Fruit fly (Drosophila melanogaster) whole organism, pupa: ENCODE results near the gene Nup107.

Experiments
- CG13204 ChIP-seq: fragments of 200-800 bp; sonication (Bioruptor generic); optimal IDR thresholded peaks from 2 replicates; lab custom pipeline; 2018; ENCODE audit warnings: missing biosample characterization, mild to moderate bottlenecking, missing genetic modification characterization, moderate library complexity
- CG8301 ChIP-seq: fragments of 200-800 bp; sonication (Bioruptor generic); optimal IDR thresholded peaks from 2 replicates; lab custom pipeline; 2018; ENCODE audit warnings: missing biosample characterization, mild to moderate bottlenecking, missing genetic modification characterization

DNA sequence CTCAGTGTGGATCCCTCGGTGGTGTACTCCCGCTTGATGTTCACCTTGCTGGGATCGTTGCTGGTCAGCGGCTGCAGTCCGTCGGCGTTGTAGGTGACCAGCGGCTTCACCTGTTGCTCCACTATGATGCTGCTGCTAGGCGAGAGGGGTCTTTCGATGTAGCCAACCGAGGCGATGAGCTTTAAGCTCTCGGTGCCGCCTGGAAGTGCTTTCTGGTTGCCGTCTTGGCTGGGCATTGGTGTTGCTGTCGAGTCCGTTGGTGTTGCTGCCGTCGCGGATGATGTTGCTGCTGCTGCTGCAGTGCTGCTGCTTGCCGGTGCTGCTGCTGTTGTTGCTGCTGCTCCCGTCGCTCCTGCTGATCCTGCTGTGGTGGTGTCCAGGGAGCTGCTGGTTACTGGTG, 38.2 kb upstream of the Nup107 start:
- TF ChIP-seq CG13204 (GFP tag; lab: Kevin White, UChicago) (no peak), CG8301 (tag; lab: Kevin White, UChicago) (no peak)
